Fruit fly (Drosophila melanogaster) whole organism, embryonic: ENCODE measurements around the gene CG5611.

ENCODE experiments used
- Aef1 ChIP-seq: fragments of 200-800 bp; sonication (Bioruptor generic); IDR thresholded peaks from 3 replicates; pipeline ENCODE4 v1.3.6; 2022; ENCODE audit warnings: missing biosample characterization, missing genetic modification characterization
- Blimp-1 ChIP-seq: fragments of 200-800 bp; sonication (Bioruptor generic); optimal IDR thresholded peaks from 3 replicates; lab custom pipeline; 2018; ENCODE audit warnings: missing biosample characterization, missing genetic modification characterization, mild to moderate bottlenecking, moderate library complexity, missing genetic modification reagents
- CG10321 ChIP-seq: fragments of 200-800 bp; sonication (Bioruptor generic); IDR thresholded peaks from 2 replicates; pipeline ENCODE4 v1.3.6; 2022; ENCODE audit warnings: missing biosample characterization, missing genetic modification characterization
- CG10431 ChIP-seq: fragments of 200-800 bp; sonication (Bioruptor generic); optimal IDR thresholded peaks from 3 replicates; lab custom pipeline; 2018; ENCODE audit warnings: missing biosample characterization, mild to moderate bottlenecking, missing genetic modification characterization
- CG11723 ChIP-seq: fragments of 200-800 bp; sonication (Bioruptor generic); optimal IDR thresholded peaks from 2 replicates; lab custom pipeline; 2017; ENCODE audit warnings: missing biosample characterization, mild to moderate bottlenecking, missing genetic modification characterization
- CG13624 ChIP-seq: fragments of 200-800 bp; sonication (Bioruptor generic); optimal IDR thresholded peaks from 2 replicates; lab custom pipeline; 2016; ENCODE audit warnings: missing biosample characterization, missing genetic modification characterization
- CG13775 ChIP-seq: fragments of 200-800 bp; sonication (Bioruptor generic); optimal IDR thresholded peaks from 3 replicates; lab custom pipeline; 2017; ENCODE audit warnings: missing biosample characterization, mild to moderate bottlenecking, missing genetic modification characterization
- CG15073 ChIP-seq: fragments of 200-800 bp; sonication (Bioruptor generic); optimal IDR thresholded peaks from 2 replicates; lab custom pipeline; 2016; ENCODE audit warnings: missing biosample characterization, missing genetic modification characterization
- CG15479 ChIP-seq: fragments of 200-800 bp; sonication (Bioruptor generic); optimal IDR thresholded peaks from 3 replicates; lab custom pipeline; 2019; ENCODE audit warnings: missing biosample characterization, mild to moderate bottlenecking, missing genetic modification characterization, moderate library complexity
- CG15514 ChIP-seq: fragments of 200-800 bp; sonication (Bioruptor generic); optimal IDR thresholded peaks from 3 replicates; lab custom pipeline; 2017; ENCODE audit warnings: missing biosample characterization, missing genetic modification characterization, mild to moderate bottlenecking, moderate library complexity, missing genetic modification reagents
- CG1792 ChIP-seq: fragments of 200-800 bp; sonication (Bioruptor generic); optimal IDR thresholded peaks from 2 replicates; lab custom pipeline; 2016; ENCODE audit warnings: missing biosample characterization, missing genetic modification characterization
- CG18011 ChIP-seq: fragments of 200-800 bp; sonication (Bioruptor generic); optimal IDR thresholded peaks from 2 replicates; lab custom pipeline; 2017; ENCODE audit warnings: missing biosample characterization, missing genetic modification characterization, mild to moderate bottlenecking, moderate library complexity, missing genotype
- CG18476 ChIP-seq: fragments of 200-800 bp; sonication (Bioruptor generic); optimal IDR thresholded peaks from 2 replicates; lab custom pipeline; 2016; ENCODE audit warnings: missing biosample characterization, mild to moderate bottlenecking, missing genetic modification characterization
- CG3407 ChIP-seq: fragments of 200-800 bp; sonication (Bioruptor generic); optimal IDR thresholded peaks from 2 replicates; lab custom pipeline; 2018; ENCODE audit warnings: missing biosample characterization, mild to moderate bottlenecking, missing genetic modification characterization
- CG4328 ChIP-seq: fragments of 200-800 bp; sonication (Bioruptor generic); optimal IDR thresholded peaks from 3 replicates; lab custom pipeline; 2017; ENCODE audit warnings: missing biosample characterization, missing genetic modification reagents, missing genetic modification characterization
- CG5180 ChIP-seq: fragments of 200-800 bp; sonication (Bioruptor generic); optimal IDR thresholded peaks from 3 replicates; lab custom pipeline; 2017; ENCODE audit warnings: missing biosample characterization, missing genetic modification characterization, mild to moderate bottlenecking, moderate library complexity, missing genetic modification reagents
- CG5953 ChIP-seq: fragments of 200-800 bp; sonication (Bioruptor generic); IDR thresholded peaks from 2 replicates; pipeline ENCODE4 v1.3.6; 2022; ENCODE audit warnings: missing biosample characterization, missing genetic modification characterization
- CG6175 ChIP-seq: fragments of 200-800 bp; sonication (Bioruptor generic); IDR thresholded peaks from 3 replicates; pipeline ENCODE4 v1.3.6; 2022; ENCODE audit warnings: missing biosample characterization, missing genetic modification characterization
- Dad ChIP-seq: fragments of 200-800 bp; sonication (Bioruptor generic); optimal IDR thresholded peaks from 3 replicates; lab custom pipeline; 2016; ENCODE audit warnings: missing biosample characterization, missing genetic modification characterization
- Dbx ChIP-seq: fragments of 200-800 bp; sonication (Bioruptor generic); IDR thresholded peaks from 3 replicates; pipeline ENCODE4 v1.3.6; 2022; ENCODE audit warnings: missing biosample characterization, missing genetic modification characterization
- Drgx ChIP-seq: fragments of 200-800 bp; sonication (Bioruptor generic); IDR thresholded peaks from 2 replicates; pipeline ENCODE4 v1.3.6; 2022; ENCODE audit warnings: missing biosample characterization, missing genetic modification characterization
- E2f1 ChIP-seq: fragments of 200-800 bp; sonication (Bioruptor generic); IDR thresholded peaks from 2 replicates; pipeline ENCODE4 v1.3.6; 2022; ENCODE audit warnings: missing biosample characterization, missing genetic modification characterization
- E2f2 ChIP-seq: fragments of 200-800 bp; sonication (Bioruptor generic); IDR thresholded peaks from 2 replicates; pipeline ENCODE4 v1.3.6; 2022; ENCODE audit warnings: missing biosample characterization, missing genetic modification characterization
- GATAe ChIP-seq: fragments of 200-800 bp; sonication (Bioruptor generic); conservative IDR thresholded peaks from 2 replicates; pipeline ENCODE4 v1.3.6; 2022; ENCODE audit warnings: missing biosample characterization, missing genetic modification characterization
- Gug ChIP-seq: fragments of 200-800 bp; sonication (Bioruptor generic); IDR thresholded peaks from 4 replicates; pipeline ENCODE4 v1.3.6; 2022; ENCODE audit warnings: missing biosample characterization, missing genetic modification characterization
- HLHmδ ChIP-seq: fragments of 200-800 bp; sonication (Bioruptor generic); optimal IDR thresholded peaks from 2 replicates; lab custom pipeline; 2018; ENCODE audit warnings: missing biosample characterization, mild to moderate bottlenecking, missing genetic modification characterization, moderate library complexity
- Hr51 ChIP-seq, 2 experiments: fragments of 200-800 bp; sonication (Bioruptor generic); optimal IDR thresholded peaks; 2 replicates in 1 of 2; 3 replicates in 1 of 2; lab custom pipeline; 2016 to 2018; ENCODE audit warnings: missing biosample characterization in 2 of 2, missing genetic modification characterization in 2 of 2, mild to moderate bottlenecking in 1 of 2, moderate library complexity in 1 of 2
- Lim3 ChIP-seq: fragments of 200-800 bp; sonication (Bioruptor generic); IDR thresholded peaks from 2 replicates; pipeline ENCODE4 v1.3.6; 2022; ENCODE audit warnings: missing biosample characterization, missing genetic modification characterization
- Meics ChIP-seq: fragments of 200-800 bp; sonication (Bioruptor generic); optimal IDR thresholded peaks from 2 replicates; lab custom pipeline; 2017; ENCODE audit warnings: missing biosample characterization, mild to moderate bottlenecking, missing genetic modification characterization
- Poxn ChIP-seq: fragments of 200-800 bp; sonication (Bioruptor generic); IDR thresholded peaks from 2 replicates; pipeline ENCODE4 v1.3.6; 2022; ENCODE audit warnings: missing biosample characterization, missing genetic modification characterization
- Rx ChIP-seq: fragments of 200-800 bp; sonication (Bioruptor generic); IDR thresholded peaks from 2 replicates; pipeline ENCODE4 v1.3.6; 2022; ENCODE audit warnings: missing biosample characterization, missing genetic modification characterization
- Stat92E ChIP-seq, 3 experiments: fragments of >200 bp in 2 of 3; fragments of 200-800 bp in 1 of 3; sonication (Bioruptor generic) in 1 of 3; optimal IDR thresholded peaks; 2 replicates each; lab custom pipeline; 2017 to 2019; ENCODE audit warnings: missing biosample characterization in 3 of 3, missing genetic modification characterization in 3 of 3, mild to moderate bottlenecking in 1 of 3, moderate library complexity in 1 of 3
- Vsx1 ChIP-seq: fragments of 200-800 bp; sonication (Bioruptor generic); optimal IDR thresholded peaks from 2 replicates; lab custom pipeline; 2017; ENCODE audit warnings: missing biosample characterization, mild to moderate bottlenecking, missing genetic modification characterization, missing genetic modification reagents
- amos ChIP-seq: fragments of 200-800 bp; sonication (Bioruptor generic); IDR thresholded peaks from 2 replicates; pipeline ENCODE4 v1.3.6; 2022; ENCODE audit warnings: missing biosample characterization, missing genetic modification characterization; ENCODE audit not compliant: partially characterized antibody
- cad ChIP-seq: fragments of >200 bp; optimal IDR thresholded peaks from 2 replicates; lab custom pipeline; 2017; ENCODE audit warnings: missing biosample characterization, missing genetic modification characterization
- caup ChIP-seq: fragments of 200-800 bp; sonication (Bioruptor generic); optimal IDR thresholded peaks from 3 replicates; lab custom pipeline; 2017; ENCODE audit warnings: missing biosample characterization, mild to moderate bottlenecking, missing genetic modification characterization, moderate library complexity; ENCODE audit not compliant: severe bottlenecking
- chinmo ChIP-seq: fragments of 200-800 bp; sonication (Bioruptor generic); IDR thresholded peaks from 4 replicates; pipeline ENCODE4 v1.3.6; 2022; ENCODE audit warnings: missing biosample characterization, missing genetic modification characterization; ENCODE audit not compliant: partially characterized antibody
- dmrt11E ChIP-seq: fragments of 200-800 bp; sonication (Bioruptor generic); optimal IDR thresholded peaks from 3 replicates; lab custom pipeline; 2018; ENCODE audit warnings: missing biosample characterization, mild to moderate bottlenecking, missing genetic modification characterization, moderate library complexity
- hkb ChIP-seq, 2 experiments: fragments of 200-800 bp in 1 of 2; fragments of >200 bp in 1 of 2; sonication (Bioruptor generic) in 1 of 2; IDR thresholded peaks in 1 of 2; optimal IDR thresholded peaks in 1 of 2; 2 replicates each; pipeline versions ENCODE4 v1.3.6 to Lab custom; 2017 to 2022; ENCODE audit warnings: missing biosample characterization in 1 of 2, missing genetic modification characterization in 1 of 2
- ind ChIP-seq: fragments of 200-800 bp; sonication (Bioruptor generic); optimal IDR thresholded peaks from 3 replicates; lab custom pipeline; 2016; ENCODE audit warnings: missing biosample characterization, missing genetic modification characterization
- knrl ChIP-seq: fragments of 200-800 bp; sonication (Bioruptor generic); IDR thresholded peaks from 3 replicates; pipeline ENCODE4 v1.3.6; 2022; ENCODE audit warnings: missing biosample characterization, missing genetic modification characterization; ENCODE audit not compliant: partially characterized antibody
- mirr ChIP-seq: fragments of 200-800 bp; sonication (Bioruptor generic); optimal IDR thresholded peaks from 3 replicates; lab custom pipeline; 2018; ENCODE audit warnings: missing biosample characterization, mild to moderate bottlenecking, missing genetic modification characterization
- sc ChIP-seq, 3 experiments: fragments of >200 bp in 2 of 3; fragments of 200-800 bp in 1 of 3; sonication (Bioruptor generic) in 1 of 3; optimal IDR thresholded peaks; 2 replicates in 2 of 3; 3 replicates in 1 of 3; lab custom pipeline; 2017; ENCODE audit warnings: mild to moderate bottlenecking in 1 of 3, missing biosample characterization in 1 of 3, missing genetic modification characterization in 1 of 3, missing genetic modification reagents in 1 of 3
- seq ChIP-seq: fragments of 200-800 bp; sonication (Bioruptor generic); IDR thresholded peaks from 2 replicates; pipeline ENCODE4 v1.3.6; 2022; ENCODE audit warnings: missing biosample characterization, missing genetic modification characterization
- sim ChIP-seq: fragments of 200-800 bp; sonication (Bioruptor generic); IDR thresholded peaks from 2 replicates; pipeline ENCODE4 v1.3.6; 2022; ENCODE audit warnings: missing biosample characterization, missing genetic modification characterization
- zen2 ChIP-seq: fragments of 200-800 bp; sonication (Bioruptor generic); IDR thresholded peaks from 3 replicates; pipeline ENCODE4 v1.3.6; 2022; ENCODE audit warnings: missing biosample characterization, missing genetic modification characterization; ENCODE audit not compliant: partially characterized antibody

Gene CG5611

DNA sequence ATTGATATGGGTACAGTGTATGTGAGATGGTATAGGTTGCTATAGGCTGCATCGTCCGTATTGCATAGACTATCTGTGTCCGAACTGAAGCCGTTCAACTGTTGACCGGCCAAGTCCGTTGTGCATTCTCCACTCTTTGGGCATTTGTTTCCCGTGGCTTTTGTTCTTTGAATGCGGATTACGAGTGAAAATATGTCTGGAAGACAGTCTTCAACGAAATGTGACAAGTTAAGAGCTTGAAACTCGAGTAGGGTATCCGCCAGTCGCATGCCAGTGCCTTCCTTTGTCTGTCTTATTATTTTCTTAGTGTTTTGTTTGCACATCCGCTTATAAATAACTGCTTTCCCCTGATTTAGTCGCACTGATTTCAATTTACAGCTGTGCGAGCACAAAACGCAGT, 32.2 kb downstream of the CG5611 start:
- TF ChIP-seq E2f1 (GFP tag; lab: Robert Waterston, UW), result no peak
- 0 out of 2 replicates have a peak, but pooled peaks have one; percentile 42 for TF ChIP-seq Drgx (GFP tag; lab: Robert Waterston, UW)
- no peak for TF ChIP-seq CG1792 (GFP tag; lab: Kevin White, UChicago)
- no peak for TF ChIP-seq GATAe
- no peak for TF ChIP-seq Dad (GFP tag; lab: Kevin White, UChicago)
- no peak for TF ChIP-seq CG4328
- no peak for TF ChIP-seq Poxn

DNA sequence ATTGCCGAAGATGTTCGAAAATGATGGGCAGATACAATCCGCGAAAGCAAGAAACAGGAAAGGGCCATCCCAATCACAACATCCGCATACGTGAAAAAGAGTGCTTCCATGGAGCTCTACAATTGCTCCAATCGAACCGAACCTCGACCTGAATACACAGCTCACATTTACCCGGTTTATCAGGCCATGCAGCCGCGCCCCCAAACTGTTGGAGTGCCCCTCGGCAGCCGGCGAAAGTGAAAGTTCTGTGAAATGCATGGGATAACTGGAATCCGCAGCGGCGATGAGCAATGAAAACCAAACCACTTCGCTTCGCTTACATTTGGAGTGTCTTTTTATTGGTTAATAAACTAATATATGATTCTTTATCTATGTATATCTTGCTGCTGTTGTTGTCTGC, 38.6 kb downstream of the CG5611 start:
- TF ChIP-seq sim (GFP tag; lab: Robert Waterston, UW) (0 out of 2 replicates have a peak, but pooled peaks have one; percentile 20), HLHmδ (GFP tag; lab: Kevin White, UChicago) (peak; percentile 73), CG18476 (GFP tag; lab: Kevin White, UChicago) (peak; percentile 49), CG5180 (GFP tag; lab: Kevin White, UChicago) (peak; percentile 90), CG10431 (GFP tag; lab: Kevin White, UChicago) (peak; percentile 40), CG11723 (GFP tag; lab: Kevin White, UChicago) (no peak), Blimp-1 (GFP tag; lab: Kevin White, UChicago) (peak; percentile 99), CG10321 (GFP tag; lab: Robert Waterston, UW) (no peak)

DNA sequence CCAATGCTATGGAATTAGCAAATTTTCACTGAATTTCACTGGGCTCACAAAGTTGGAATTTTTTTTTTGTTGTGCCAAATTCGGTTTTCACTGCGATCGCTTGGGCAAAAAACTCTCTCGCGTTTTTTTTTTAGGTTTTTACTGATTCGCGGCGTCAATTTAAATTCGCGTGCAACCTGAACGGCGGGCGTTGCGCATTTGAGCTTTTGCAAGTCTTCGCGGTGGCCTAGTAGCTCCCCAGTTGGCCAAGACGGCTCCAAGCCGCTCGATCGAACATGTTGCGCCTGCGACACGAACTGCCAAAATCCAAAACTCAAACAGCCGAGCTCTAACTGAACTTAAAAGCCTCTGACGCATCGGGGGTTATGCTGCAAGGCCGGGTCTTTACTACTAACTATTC, 39.9 kb downstream of the CG5611 start, which contains the start of gene CG5639:
Gene CG5639, minus strand, starts transcription at position 152 of the 400 bp plus-strand sequence.
- TF ChIP-seq CG13775 (GFP tag; lab: Kevin White, UChicago) (no peak), Gug (no peak), chinmo (GFP tag; lab: Robert Waterston, UW) (0 out of 4 replicates have a peak, but pooled peaks have one; percentile 62), CG13624 (GFP tag; lab: Kevin White, UChicago) (no peak), Dbx (GFP tag; lab: Robert Waterston, UW) (no peak), hkb (optimal IDR thresholded peaks at IDR 0.05; lab: Kevin White, UChicago) (no peak), hkb (GFP tag; IDR thresholded peaks at IDR 0.05; lab: Robert Waterston, UW) (no peak), Hr51 (GFP tag; optimal IDR thresholded peaks at IDR 0.05; lab: Kevin White, UChicago) (no peak), Rx (GFP tag; lab: Robert Waterston, UW) (no peak), CG15073 (GFP tag; lab: Kevin White, UChicago) (no peak), CG5953 (GFP tag; lab: Robert Waterston, UW) (no peak), Stat92E (GFP tag; optimal IDR thresholded peaks at IDR 0.05; lab: Kevin White, UChicago) (no peak), E2f2 (GFP tag; lab: Robert Waterston, UW) (peak; percentile 11; the same call in 1 of the 2 replicates), mirr (GFP tag; lab: Kevin White, UChicago) (no peak), CG15479 (GFP tag; lab: Kevin White, UChicago) (no peak), CG5180 (GFP tag; lab: Kevin White, UChicago) (peak; percentile 97), seq (no peak), Lim3 (no peak), Aef1 (GFP tag; lab: Robert Waterston, UW) (no peak), knrl (no peak), CG18011 (GFP tag; lab: Kevin White, UChicago) (peak; percentile 84), zen2 (GFP tag; lab: Robert Waterston, UW) (no peak), ind (GFP tag; lab: Kevin White, UChicago) (no peak), cad (GFP tag; lab: Kevin White, UChicago) (no peak), dmrt11E (tag; lab: Kevin White, UChicago) (no peak), CG15514 (GFP tag; lab: Kevin White, UChicago) (no peak), CG3407 (no peak), Meics (GFP tag; lab: Kevin White, UChicago) (no peak), caup (GFP tag; lab: Kevin White, UChicago) (no peak), Vsx1 (GFP tag; lab: Kevin White, UChicago) (no peak), amos (GFP tag; lab: Robert Waterston, UW) (no peak), CG6175 (GFP tag; lab: Robert Waterston, UW) (no peak), sc (optimal IDR thresholded peaks at IDR 0.05; lab: Kevin White, UChicago) (no peak), sc (GFP tag; optimal IDR thresholded peaks at IDR 0.05; lab: Kevin White, UChicago) (no peak)
